Worm (Caenorhabditis elegans): ENCODE measurements around the gene grl-12.

- TF ChIP-seq ceh-39 (tag; optimal IDR thresholded peaks at IDR 0.05) (no peak), elt-1 (tag; optimal IDR thresholded peaks at IDR 0.05; ENCODE audit: borderline replicate concordance, insufficient read depth) (no peak), lin-13 (tag; optimal IDR thresholded peaks at IDR 0.05) (no peak), blmp-1 (tag; optimal IDR thresholded peaks at IDR 0.05) (no peak), pha-4 (tag; optimal IDR thresholded peaks at IDR 0.05) (no peak), nhr-28 (tag; optimal IDR thresholded peaks at IDR 0.05) (no peak), elt-3 (tag; optimal IDR thresholded peaks at IDR 0.05) (no peak), unc-62 (GFP tag; optimal IDR thresholded peaks at IDR 0.05) (no peak)
Measured at ce11 chrV:8609776-8610529, 26.9 kb downstream of the grl-12 start.

Measured in whole organism, mixed stage, embryonic.